Fruit fly (Drosophila melanogaster) whole organism, embryonic: Measurements from ENCODE around the gene CG8891.

Experiments
- Atf6 ChIP-seq: fragments of 200-800 bp; sonication (Bioruptor generic); IDR thresholded peaks from 2 replicates; pipeline ENCODE4 v1.3.6; 2022; ENCODE audit warnings: missing biosample characterization, missing genetic modification characterization
- B-H1 ChIP-seq: fragments of 200-800 bp; sonication (Bioruptor generic); IDR thresholded peaks from 3 replicates; pipeline ENCODE4 v1.3.6; 2022; ENCODE audit warnings: missing biosample characterization, missing genetic modification characterization
- Bdp1 ChIP-seq: fragments of 200-800 bp; sonication (Bioruptor generic); optimal IDR thresholded peaks from 3 replicates; lab custom pipeline; 2016; ENCODE audit warnings: missing biosample characterization, missing genetic modification characterization
- CG16813 ChIP-seq: fragments of 200-800 bp; sonication (Bioruptor generic); IDR thresholded peaks from 3 replicates; pipeline ENCODE4 v1.3.6; 2022; ENCODE audit warnings: missing biosample characterization, missing genetic modification characterization; ENCODE audit not compliant: partially characterized antibody
- CG16815 ChIP-seq: fragments of 200-800 bp; sonication (Bioruptor generic); optimal IDR thresholded peaks from 3 replicates; lab custom pipeline; 2017; ENCODE audit warnings: missing biosample characterization, mild to moderate bottlenecking, missing genetic modification characterization
- CG18599 ChIP-seq: fragments of 200-800 bp; sonication (Bioruptor generic); optimal IDR thresholded peaks from 3 replicates; lab custom pipeline; 2017; ENCODE audit warnings: missing biosample characterization, missing genetic modification characterization, mild to moderate bottlenecking, moderate library complexity, missing genetic modification reagents
- CG2120 ChIP-seq: fragments of 200-800 bp; sonication (Bioruptor generic); optimal IDR thresholded peaks from 3 replicates; lab custom pipeline; 2016; ENCODE audit warnings: missing biosample characterization, missing genetic modification characterization
- CG31365 ChIP-seq: fragments of 200-800 bp; sonication (Bioruptor generic); optimal IDR thresholded peaks from 2 replicates; lab custom pipeline; 2018; ENCODE audit warnings: missing biosample characterization, mild to moderate bottlenecking, missing genetic modification characterization
- CG34376 ChIP-seq: fragments of 200-800 bp; sonication (Bioruptor generic); optimal IDR thresholded peaks from 2 replicates; lab custom pipeline; 2018; ENCODE audit warnings: missing biosample characterization, mild to moderate bottlenecking, missing genetic modification characterization
- CG34422 ChIP-seq: fragments of 200-800 bp; sonication (Bioruptor generic); IDR thresholded peaks from 3 replicates; pipeline ENCODE4 v1.3.6; 2022; ENCODE audit warnings: missing biosample characterization, missing genetic modification characterization
- CG4282 ChIP-seq: fragments of 200-800 bp; sonication (Bioruptor generic); optimal IDR thresholded peaks from 2 replicates; lab custom pipeline; 2016; ENCODE audit warnings: missing biosample characterization, missing genetic modification characterization
- CG4360 ChIP-seq: fragments of 200-800 bp; sonication (Bioruptor generic); IDR thresholded peaks from 2 replicates; pipeline ENCODE4 v1.3.6; 2022; ENCODE audit warnings: missing biosample characterization, missing genetic modification characterization
- CG5180 ChIP-seq: fragments of 200-800 bp; sonication (Bioruptor generic); optimal IDR thresholded peaks from 3 replicates; lab custom pipeline; 2017; ENCODE audit warnings: missing biosample characterization, missing genetic modification characterization, mild to moderate bottlenecking, moderate library complexity, missing genetic modification reagents
- CG6654 ChIP-seq: fragments of 200-800 bp; sonication (Bioruptor generic); optimal IDR thresholded peaks from 2 replicates; lab custom pipeline; 2017; ENCODE audit warnings: missing biosample characterization, mild to moderate bottlenecking, missing genetic modification characterization
- CG7839 ChIP-seq: fragments of 200-800 bp; sonication (Bioruptor generic); optimal IDR thresholded peaks from 3 replicates; lab custom pipeline; 2018; ENCODE audit warnings: missing biosample characterization, mild to moderate bottlenecking, missing genetic modification characterization, moderate library complexity
- CG7963 ChIP-seq: fragments of 200-800 bp; sonication (Bioruptor generic); IDR thresholded peaks from 3 replicates; pipeline ENCODE4 v1.3.6; 2022; ENCODE audit warnings: missing biosample characterization, missing genetic modification characterization; ENCODE audit not compliant: partially characterized antibody
- CG8281 ChIP-seq: fragments of 200-800 bp; sonication (Bioruptor generic); optimal IDR thresholded peaks from 2 replicates; lab custom pipeline; 2018; ENCODE audit warnings: missing biosample characterization, mild to moderate bottlenecking, missing genetic modification characterization, moderate library complexity
- CG8478 ChIP-seq: fragments of >200 bp; optimal IDR thresholded peaks from 2 replicates; lab custom pipeline; 2018
- CG9876 ChIP-seq: fragments of 200-800 bp; sonication (Bioruptor generic); optimal IDR thresholded peaks from 2 replicates; lab custom pipeline; 2016; ENCODE audit warnings: missing biosample characterization, missing genetic modification characterization
- Dad ChIP-seq: fragments of 200-800 bp; sonication (Bioruptor generic); optimal IDR thresholded peaks from 3 replicates; lab custom pipeline; 2016; ENCODE audit warnings: missing biosample characterization, missing genetic modification characterization
- Dfd ChIP-seq, 2 experiments: fragments of >200 bp; optimal IDR thresholded peaks; 2 replicates each; lab custom pipeline; 2017; ENCODE audit warnings: missing biosample characterization in 2 of 2, missing genetic modification characterization in 2 of 2
- Dref ChIP-seq: fragments of 200-800 bp; sonication (Bioruptor generic); IDR thresholded peaks from 2 replicates; pipeline ENCODE4 v1.3.6; 2022; ENCODE audit warnings: missing biosample characterization, missing genetic modification characterization
- Eip74EF ChIP-seq, 2 experiments: fragments of 200-800 bp in 1 of 2; fragments of >200 bp in 1 of 2; sonication (Bioruptor generic) in 1 of 2; optimal IDR thresholded peaks; 2 replicates each; lab custom pipeline; 2017 to 2019; ENCODE audit warnings: missing biosample characterization in 2 of 2, missing genetic modification characterization in 2 of 2, mild to moderate bottlenecking in 1 of 2, moderate library complexity in 1 of 2
- Hr51 ChIP-seq, 2 experiments: fragments of 200-800 bp; sonication (Bioruptor generic); optimal IDR thresholded peaks; 2 replicates in 1 of 2; 3 replicates in 1 of 2; lab custom pipeline; 2016 to 2018; ENCODE audit warnings: missing biosample characterization in 2 of 2, missing genetic modification characterization in 2 of 2, mild to moderate bottlenecking in 1 of 2, moderate library complexity in 1 of 2
- Med ChIP-seq: fragments of 200-800 bp; sonication (Bioruptor generic); peaks from one replicate; lab custom pipeline; 2016; ENCODE audit warnings: missing biosample characterization, missing genetic modification characterization, mild to moderate bottlenecking, inconsistent platforms, moderate library complexity
- Myb ChIP-seq: fragments of 200-800 bp; sonication (Bioruptor generic); optimal IDR thresholded peaks from 2 replicates; lab custom pipeline; 2016; ENCODE audit warnings: missing biosample characterization, missing genetic modification characterization
- ab ChIP-seq: fragments of 200-800 bp; sonication (Bioruptor generic); optimal IDR thresholded peaks from 2 replicates; lab custom pipeline; 2016; ENCODE audit warnings: missing biosample characterization, missing genetic modification characterization
- ap ChIP-seq: fragments of 200-800 bp; sonication (Bioruptor generic); IDR thresholded peaks from 2 replicates; pipeline ENCODE4 v1.3.6; 2022; ENCODE audit warnings: missing biosample characterization, missing genetic modification characterization
- bsh ChIP-seq, 2 experiments: fragments of 200-800 bp; sonication (Bioruptor generic); optimal IDR thresholded peaks; 2 replicates each; lab custom pipeline; 2017 to 2018; ENCODE audit warnings: mild to moderate bottlenecking in 2 of 2, missing biosample characterization in 2 of 2, missing genetic modification characterization in 2 of 2, moderate library complexity in 1 of 2
- cad ChIP-seq: fragments of >200 bp; optimal IDR thresholded peaks from 2 replicates; lab custom pipeline; 2017; ENCODE audit warnings: missing biosample characterization, missing genetic modification characterization
- cas ChIP-seq: fragments of 200-800 bp; sonication (Bioruptor generic); IDR thresholded peaks from 2 replicates; pipeline ENCODE4 v1.3.6; 2022; ENCODE audit warnings: missing biosample characterization, missing genetic modification characterization
- chinmo ChIP-seq: fragments of 200-800 bp; sonication (Bioruptor generic); IDR thresholded peaks from 4 replicates; pipeline ENCODE4 v1.3.6; 2022; ENCODE audit warnings: missing biosample characterization, missing genetic modification characterization; ENCODE audit not compliant: partially characterized antibody
- ci ChIP-seq: fragments of 200-800 bp; sonication (Bioruptor generic); IDR thresholded peaks from 3 replicates; pipeline ENCODE4 v1.3.6; 2022; ENCODE audit warnings: missing biosample characterization, missing genetic modification characterization
- crp ChIP-seq, 2 experiments: fragments of 200-800 bp; sonication (Bioruptor generic); optimal IDR thresholded peaks; 2 replicates in 1 of 2; 3 replicates in 1 of 2; lab custom pipeline; 2017; ENCODE audit warnings: missing biosample characterization in 2 of 2, missing genetic modification characterization in 2 of 2, mild to moderate bottlenecking in 1 of 2, moderate library complexity in 1 of 2
- esg ChIP-seq: fragments of 200-800 bp; sonication (Bioruptor generic); conservative IDR thresholded peaks from 2 replicates; pipeline ENCODE4 v1.3.6; 2022; ENCODE audit warnings: missing biosample characterization, missing genetic modification characterization
- ewg ChIP-seq: fragments of 200-800 bp; sonication (Bioruptor generic); optimal IDR thresholded peaks from 3 replicates; lab custom pipeline; 2017; ENCODE audit warnings: mild to moderate bottlenecking, missing biosample characterization, missing genetic modification reagents, missing genetic modification characterization
- grau ChIP-seq: fragments of 200-800 bp; optimal IDR thresholded peaks from 3 replicates; lab custom pipeline; 2019; ENCODE audit warnings: missing biosample characterization, mild to moderate bottlenecking, missing genetic modification characterization, moderate library complexity
- jing ChIP-seq: fragments of 200-800 bp; sonication (Bioruptor generic); optimal IDR thresholded peaks from 2 replicates; lab custom pipeline; 2018; ENCODE audit warnings: missing biosample characterization, mild to moderate bottlenecking, missing genetic modification characterization
- onecut ChIP-seq: fragments of 200-800 bp; sonication (Bioruptor generic); IDR thresholded peaks from 2 replicates; pipeline ENCODE4 v1.3.6; 2022; ENCODE audit warnings: missing biosample characterization, missing genetic modification characterization
- pan ChIP-seq, 4 experiments: fragments of >200 bp in 3 of 4; fragments of 200-800 bp in 1 of 4; sonication (Bioruptor generic) in 1 of 4; optimal IDR thresholded peaks in 3 of 4; IDR thresholded peaks in 1 of 4; 2 replicates each; pipeline versions ENCODE4 v1.3.6 to Lab custom; 2017 to 2022; ENCODE audit warnings: missing biosample characterization in 2 of 4, missing genetic modification characterization in 2 of 4, mixed read lengths in 1 of 4
- schlank ChIP-seq: fragments of 200-800 bp; sonication (Bioruptor generic); optimal IDR thresholded peaks from 2 replicates; lab custom pipeline; 2018; ENCODE audit warnings: missing biosample characterization, mild to moderate bottlenecking, missing genetic modification characterization
- sens ChIP-seq: fragments of 200-800 bp; sonication (Bioruptor generic); peaks from one replicate; lab custom pipeline; 2016; ENCODE audit warnings: missing biosample characterization, missing genetic modification characterization
- sim ChIP-seq: fragments of 200-800 bp; sonication (Bioruptor generic); IDR thresholded peaks from 2 replicates; pipeline ENCODE4 v1.3.6; 2022; ENCODE audit warnings: missing biosample characterization, missing genetic modification characterization
- tin ChIP-seq: fragments of 200-800 bp; sonication (Bioruptor generic); optimal IDR thresholded peaks from 3 replicates; lab custom pipeline; 2016; ENCODE audit warnings: missing biosample characterization, missing genetic modification characterization
- tll ChIP-seq, 2 experiments: fragments of 200-800 bp in 1 of 2; fragments of >200 bp in 1 of 2; sonication (Bioruptor generic) in 1 of 2; optimal IDR thresholded peaks; 2 replicates each; lab custom pipeline; 2017 to 2019; ENCODE audit warnings: missing biosample characterization in 2 of 2, missing genetic modification characterization in 2 of 2, mild to moderate bottlenecking in 1 of 2, moderate library complexity in 1 of 2
- wor ChIP-seq: fragments of 200-800 bp; sonication (Bioruptor generic); IDR thresholded peaks from 2 replicates; pipeline ENCODE4 v1.3.6; 2022; ENCODE audit warnings: missing biosample characterization, missing genetic modification characterization

Gene CG8891

DNA sequence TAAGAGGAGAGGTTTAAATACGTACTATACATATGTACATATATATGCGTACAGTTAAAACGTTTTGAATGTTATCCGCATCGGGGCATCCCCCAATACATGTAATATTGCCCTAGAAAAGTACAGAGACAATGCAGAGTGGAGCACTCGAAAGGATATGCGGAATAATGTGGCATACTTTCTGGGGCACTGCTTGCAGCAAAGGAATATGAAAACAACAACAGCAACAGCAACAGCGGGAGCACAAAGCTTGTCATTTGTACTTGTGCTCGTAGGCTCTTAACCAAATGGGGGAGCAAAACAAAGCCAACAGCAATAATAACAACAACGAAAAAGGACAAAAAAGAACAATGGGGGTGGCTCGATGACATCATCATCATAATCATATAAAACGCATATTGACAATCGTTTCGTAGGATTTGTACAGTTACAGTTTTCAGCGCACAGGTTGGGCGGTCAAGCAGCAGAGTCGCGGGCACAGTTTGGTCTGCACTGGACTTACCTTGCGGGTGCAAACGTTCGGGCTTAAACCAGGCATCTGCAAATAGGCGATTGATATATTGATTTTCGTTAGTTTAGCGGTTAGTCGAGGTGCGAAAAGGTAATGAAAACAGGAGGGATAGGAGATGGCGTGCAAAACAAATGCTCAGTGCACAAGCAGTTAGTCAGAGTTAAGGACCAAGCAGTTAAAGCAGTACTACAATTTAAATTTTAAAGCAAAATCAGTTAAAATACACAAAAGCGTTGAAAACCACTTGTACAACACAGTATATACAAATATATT, 24.7 kb upstream of the CG8891 start:
- peak in 1 of 2 experiments; percentile 46 for TF ChIP-seq tll (GFP tag; optimal IDR thresholded peaks at IDR 0.05; lab: Kevin White, UChicago)
- TF ChIP-seq CG34422 (GFP tag; lab: Robert Waterston, UW), result 0 out of 3 replicates have a peak, but pooled peaks have one; percentile 24
- no peak for TF ChIP-seq Hr51 (GFP tag; optimal IDR thresholded peaks at IDR 0.05; lab: Kevin White, UChicago)
- no peak for TF ChIP-seq onecut (GFP tag; lab: Robert Waterston, UW)
- TF ChIP-seq Eip74EF (GFP tag; optimal IDR thresholded peaks at IDR 0.05; lab: Kevin White, UChicago), result peak in 1 of 2 experiments; percentile 68
- no peak for TF ChIP-seq Atf6 (GFP tag; lab: Robert Waterston, UW)
- peak; percentile 81 for TF ChIP-seq CG31365 (tag; lab: Kevin White, UChicago)
- no peak for TF ChIP-seq CG7963 (GFP tag; lab: Robert Waterston, UW)
- no peak for TF ChIP-seq crp (GFP tag; optimal IDR thresholded peaks at IDR 0.05; lab: Kevin White, UChicago)
- no peak for TF ChIP-seq CG18599 (GFP tag; lab: Kevin White, UChicago)
- peak; percentile 42 for TF ChIP-seq sens (GFP tag; lab: Kevin White, UChicago)
- no peak for TF ChIP-seq pan (optimal IDR thresholded peaks at IDR 0.05; lab: Kevin White, UChicago)
- TF ChIP-seq pan (GFP tag; optimal IDR thresholded peaks at IDR 0.05 in 1 of 2, IDR thresholded peaks at IDR 0.05 in 1 of 2), result no peak
- TF ChIP-seq jing (GFP tag; lab: Kevin White, UChicago), result no peak
- TF ChIP-seq Myb (GFP tag; lab: Kevin White, UChicago), result no peak
- TF ChIP-seq CG5180 (GFP tag; lab: Kevin White, UChicago), result no peak
- no peak for TF ChIP-seq schlank (tag; lab: Kevin White, UChicago)
- no peak for TF ChIP-seq grau (tag; lab: Kevin White, UChicago)
- no peak for TF ChIP-seq ap (GFP tag; lab: Robert Waterston, UW)
- peak in 1 of 2 experiments; percentile 97 for TF ChIP-seq Dfd (GFP tag; optimal IDR thresholded peaks at IDR 0.05; lab: Kevin White, UChicago)
- peak; percentile 97 for TF ChIP-seq CG6654 (GFP tag; lab: Kevin White, UChicago)
- peak; percentile 78 for TF ChIP-seq CG8478 (lab: Kevin White, UChicago)
- TF ChIP-seq ab (GFP tag; lab: Kevin White, UChicago), result no peak
- TF ChIP-seq tin, result no peak
- no peak for TF ChIP-seq sim (GFP tag; lab: Robert Waterston, UW)
- TF ChIP-seq B-H1 (GFP tag; lab: Robert Waterston, UW), result no peak
- TF ChIP-seq wor (GFP tag; lab: Robert Waterston, UW), result no peak
- TF ChIP-seq Bdp1 (GFP tag; lab: Kevin White, UChicago), result no peak
- TF ChIP-seq CG4360 (GFP tag; lab: Robert Waterston, UW), result peak; percentile 77
- TF ChIP-seq CG34376 (GFP tag; lab: Kevin White, UChicago), result no peak
- TF ChIP-seq Dad (GFP tag; lab: Kevin White, UChicago), result no peak
- 0 out of 4 replicates have a peak, but pooled peaks have one; percentile 21 for TF ChIP-seq chinmo (GFP tag; lab: Robert Waterston, UW)
- TF ChIP-seq cad (GFP tag; lab: Kevin White, UChicago), result peak; percentile 84
- no peak for TF ChIP-seq Dref (GFP tag; lab: Robert Waterston, UW)
- no peak for TF ChIP-seq CG8281 (tag; lab: Kevin White, UChicago)

DNA sequence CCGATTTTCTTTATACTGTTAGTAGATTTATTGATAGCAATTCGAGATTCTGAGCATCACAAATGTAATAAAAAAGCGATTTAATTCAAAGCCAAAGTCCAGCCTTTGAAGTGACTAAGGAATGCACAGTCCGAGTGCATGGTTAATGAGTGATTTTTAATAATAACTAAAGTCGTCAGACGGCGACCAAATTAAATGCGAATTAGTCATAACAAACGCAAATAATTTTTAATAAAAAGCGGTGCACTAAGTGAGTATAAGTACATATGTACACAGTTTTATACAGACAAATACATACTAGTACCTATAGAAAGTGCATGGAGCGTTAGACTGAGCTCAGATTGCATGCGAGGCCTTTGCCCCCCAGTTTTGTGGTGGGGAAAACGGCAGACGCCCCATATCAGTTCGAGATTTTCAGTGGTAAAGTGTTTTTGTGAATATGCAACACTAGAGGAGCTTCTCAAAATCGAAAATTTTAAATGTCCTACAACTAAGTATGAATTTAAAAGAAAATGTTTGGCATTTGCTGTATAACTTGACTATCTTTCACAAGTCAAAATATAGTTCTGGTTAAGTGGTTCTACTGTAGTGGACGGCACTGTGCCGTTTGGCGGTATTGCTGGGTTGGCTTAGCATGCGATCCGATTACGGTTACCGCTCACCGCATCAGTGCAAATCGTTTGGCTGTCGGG, 23.7 kb upstream of the CG8891 start:
- TF ChIP-seq Med (GFP tag; lab: Kevin White, UChicago) (peak; percentile 27), CG2120 (GFP tag; lab: Kevin White, UChicago) (peak; percentile 5), bsh (GFP tag; optimal IDR thresholded peaks at IDR 0.05; lab: Kevin White, UChicago) (peak in 1 of 2 experiments; percentile 19), esg (GFP tag; lab: Robert Waterston, UW) (0 out of 2 replicates have a peak, but pooled peaks have one; percentile 17), ap (GFP tag; lab: Robert Waterston, UW) (no peak), CG7839 (no peak), grau (tag; lab: Kevin White, UChicago) (peak; percentile 1), cas (0 out of 2 replicates have a peak, but pooled peaks have one; percentile 16), CG4282 (GFP tag; lab: Kevin White, UChicago) (no peak), CG16813 (GFP tag; lab: Robert Waterston, UW) (no peak), ewg (GFP tag; lab: Kevin White, UChicago) (no peak), CG16815 (no peak), CG9876 (GFP tag; lab: Kevin White, UChicago) (no peak), ci (0 out of 3 replicates have a peak, but pooled peaks have one; percentile 40)
